Worm (Caenorhabditis elegans) whole organism, young adult: ENCODE results near the gene rnp-2.

ENCODE experiments used
- C06A6.2 ChIP-seq: fragments of 200-800 bp; sonication (Bioruptor generic); conservative IDR thresholded peaks from 2 replicates; pipeline ENCODE4 v1.3.6; 2022; ENCODE audit warnings: missing genetic modification characterization, missing compliant biosample characterization
- ama-1 ChIP-seq, 3 experiments: fragments of 150-350 bp in 1 of 3; sonication (generic microtip) in 2 of 3; optimal IDR thresholded peaks; 2 replicates each; lab custom pipeline; 2014 to 2018; ENCODE audit warnings: missing biosample characterization in 2 of 3, missing genetic modification characterization in 2 of 3, missing genetic modification reagents in 2 of 3
- egl-18 ChIP-seq: fragments of 200-800 bp; sonication (Bioruptor generic); IDR thresholded peaks from 2 replicates; pipeline ENCODE4 v1.3.6; 2022; ENCODE audit warnings: missing genetic modification reagents, missing genetic modification characterization, missing compliant biosample characterization
- hmg-1.2 ChIP-seq: fragments of 200-800 bp; sonication (Bioruptor generic); IDR thresholded peaks from 2 replicates; pipeline ENCODE4 v1.3.6; 2022; ENCODE audit warnings: missing genetic modification reagents, missing genetic modification characterization, missing compliant biosample characterization
- lin-35 ChIP-seq, 3 experiments: fragments of 150-350 bp in 2 of 3; sonication (generic microtip) in 1 of 3; optimal IDR thresholded peaks; 2 replicates each; lab custom pipeline; 2014 to 2018; ENCODE audit warnings: missing biosample characterization in 3 of 3, missing genetic modification characterization in 3 of 3, missing genetic modification reagents in 3 of 3
- nfya-1 ChIP-seq: sonication (generic microtip); optimal IDR thresholded peaks from 2 replicates; lab custom pipeline; 2017; ENCODE audit warnings: antibody characterized with exemption, missing compliant biosample characterization, missing genetic modification characterization, borderline replicate concordance; ENCODE audit not compliant: insufficient read depth
- sea-2 ChIP-seq: fragments of 200-800 bp; sonication (Bioruptor generic); IDR thresholded peaks from 2 replicates; pipeline ENCODE4 v1.3.6; 2022; ENCODE audit warnings: missing genetic modification characterization, missing compliant biosample characterization
- snpc-4 ChIP-seq, 5 experiments: fragments of 150-350 bp in 1 of 5; sonication (generic microtip) in 4 of 5; optimal IDR thresholded peaks; 2 replicates each; lab custom pipeline; 2014 to 2018; ENCODE audit warnings: missing genetic modification characterization in 5 of 5, missing biosample characterization in 3 of 5, antibody characterized with exemption in 2 of 5, mild to moderate bottlenecking in 2 of 5, missing compliant biosample characterization in 2 of 5, missing genotype in 2 of 5, moderate library complexity in 2 of 5, missing genetic modification reagents in 1 of 5
- unc-62 ChIP-seq: fragments of 150-350 bp; optimal IDR thresholded peaks from 2 replicates; lab custom pipeline; 2014; ENCODE audit warnings: missing biosample characterization, missing genetic modification reagents, missing genetic modification characterization
- zim-3 ChIP-seq: sonication (generic microtip); optimal IDR thresholded peaks from 2 replicates; lab custom pipeline; 2017; ENCODE audit warnings: mild to moderate bottlenecking, missing genetic modification characterization, moderate library complexity, missing compliant biosample characterization

DNA sequence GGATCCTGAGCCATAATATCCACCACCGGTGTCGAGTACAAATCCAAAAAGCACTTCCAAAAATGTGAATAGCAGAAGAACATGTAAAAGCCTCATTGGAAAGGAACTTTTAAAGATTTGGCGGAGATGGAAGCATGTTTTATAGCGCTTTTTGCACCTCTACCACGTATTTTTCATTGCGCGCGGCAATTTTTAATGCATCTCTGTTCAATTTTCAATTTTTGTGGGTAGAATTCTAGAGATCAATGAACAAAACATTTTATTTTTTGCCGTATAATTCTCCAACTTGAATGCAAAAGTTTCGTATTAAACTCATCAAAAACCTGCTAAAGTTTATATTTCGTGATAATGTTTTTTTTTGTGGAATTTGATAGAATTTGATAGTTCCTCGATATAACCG lies 34.4 kb upstream of the rnp-2 start, which contains the start of gene F49F1.9:
- TF ChIP-seq lin-35 (GFP tag; optimal IDR thresholded peaks at IDR 0.05; lab: Kevin White, UChicago) (no peak), sea-2 (GFP tag; lab: Robert Waterston, UW) (no peak), zim-3 (tag; lab: Kevin White, UChicago) (no peak), egl-18 (no peak), C06A6.2 (GFP tag; lab: Robert Waterston, UW) (no peak), unc-62 (GFP tag; lab: Kevin White, UChicago) (no peak), snpc-4 (GFP tag; optimal IDR thresholded peaks at IDR 0.05; lab: Kevin White, UChicago) (no peak), snpc-4 (tag; optimal IDR thresholded peaks at IDR 0.05; lab: Kevin White, UChicago) (no peak), nfya-1 (tag; lab: Kevin White, UChicago) (no peak), ama-1 (optimal IDR thresholded peaks at IDR 0.05; lab: Kevin White, UChicago) (no peak), ama-1 (GFP tag; optimal IDR thresholded peaks at IDR 0.05; lab: Kevin White, UChicago) (no peak), hmg-1.2 (GFP tag; lab: Robert Waterston, UW) (no peak)
